Fruit fly (Drosophila melanogaster) whole organism, prepupa: ENCODE results near the gene CG32161.

Experiments
- Blimp-1 ChIP-seq: fragments of 200-800 bp; sonication (Bioruptor generic); optimal IDR thresholded peaks from 3 replicates; lab custom pipeline; 2017; ENCODE audit warnings: missing biosample characterization, missing genetic modification characterization, mild to moderate bottlenecking, moderate library complexity, missing genetic modification reagents
- CG10631 ChIP-seq: fragments of 200-800 bp; sonication (Bioruptor generic); optimal IDR thresholded peaks from 2 replicates; lab custom pipeline; 2016; ENCODE audit warnings: missing biosample characterization, missing genetic modification characterization
- CG11294 ChIP-seq: fragments of 200-800 bp; sonication (Bioruptor generic); IDR thresholded peaks from 2 replicates; pipeline ENCODE4 v1.3.6; 2022; ENCODE audit warnings: missing biosample characterization, missing genetic modification characterization
- CG11762 ChIP-seq: fragments of 200-800 bp; sonication (Bioruptor generic); optimal IDR thresholded peaks from 3 replicates; lab custom pipeline; 2016; ENCODE audit warnings: missing biosample characterization, missing genetic modification characterization; ENCODE audit not compliant: insufficient read depth
- CG15336 ChIP-seq: fragments of 200-800 bp; sonication (Bioruptor generic); IDR thresholded peaks from 2 replicates; pipeline ENCODE4 v1.3.6; 2022; ENCODE audit warnings: missing biosample characterization, missing genetic modification characterization
- CG1621 ChIP-seq: fragments of 200-800 bp; sonication (Bioruptor generic); optimal IDR thresholded peaks from 3 replicates; lab custom pipeline; 2018; ENCODE audit warnings: missing biosample characterization, mild to moderate bottlenecking, missing genetic modification characterization
- CG3032 ChIP-seq: fragments of 200-800 bp; optimal IDR thresholded peaks from 2 replicates; lab custom pipeline; 2019; ENCODE audit warnings: missing biosample characterization, mild to moderate bottlenecking, missing genetic modification characterization, moderate library complexity
- CG31627 ChIP-seq: fragments of 200-800 bp; sonication (Bioruptor generic); optimal IDR thresholded peaks from 3 replicates; lab custom pipeline; 2016; ENCODE audit warnings: missing biosample characterization, missing genetic modification characterization
- CG32006 ChIP-seq: fragments of 200-800 bp; sonication (Bioruptor generic); optimal IDR thresholded peaks from 3 replicates; lab custom pipeline; 2017; ENCODE audit warnings: missing biosample characterization, mild to moderate bottlenecking, missing genetic modification characterization
- CG34406 ChIP-seq: fragments of 200-800 bp; sonication (Bioruptor generic); optimal IDR thresholded peaks from 3 replicates; lab custom pipeline; 2016; ENCODE audit warnings: missing biosample characterization, missing genetic modification characterization
- CG6163 ChIP-seq: fragments of 200-800 bp; sonication (Bioruptor generic); IDR thresholded peaks from 3 replicates; pipeline ENCODE4 v1.3.6; 2022; ENCODE audit warnings: missing biosample characterization, missing genetic modification characterization
- CG6792 ChIP-seq: fragments of 200-800 bp; sonication (Bioruptor generic); optimal IDR thresholded peaks from 3 replicates; lab custom pipeline; 2016; ENCODE audit warnings: missing biosample characterization, missing genetic modification characterization
- CG7368 ChIP-seq: fragments of 200-800 bp; sonication (Bioruptor generic); optimal IDR thresholded peaks from 3 replicates; lab custom pipeline; 2016; ENCODE audit warnings: missing biosample characterization, missing genetic modification characterization
- CG8119 ChIP-seq: fragments of 200-800 bp; sonication (Bioruptor generic); IDR thresholded peaks from 3 replicates; pipeline ENCODE4 v1.3.6; 2022; ENCODE audit warnings: missing biosample characterization, missing genetic modification characterization
- CG8632 ChIP-seq: fragments of 200-800 bp; sonication (Bioruptor generic); optimal IDR thresholded peaks from 3 replicates; lab custom pipeline; 2016; ENCODE audit warnings: missing biosample characterization, missing genetic modification characterization
- Eip78C ChIP-seq: fragments of 200-800 bp; sonication (Bioruptor generic); peaks from one replicate; lab custom pipeline; 2016; ENCODE audit warnings: missing biosample characterization, missing genetic modification characterization
- Hr39 ChIP-seq: fragments of 200-800 bp; sonication (Bioruptor generic); optimal IDR thresholded peaks from 2 replicates; lab custom pipeline; 2016; ENCODE audit warnings: missing biosample characterization, missing genetic modification characterization
- Hr4 ChIP-seq: fragments of 200-800 bp; sonication (Bioruptor generic); optimal IDR thresholded peaks from 3 replicates; lab custom pipeline; 2016; ENCODE audit warnings: missing biosample characterization, missing genetic modification characterization
- Lpt ChIP-seq: fragments of 200-800 bp; sonication (Bioruptor generic); optimal IDR thresholded peaks from 3 replicates; lab custom pipeline; 2016; ENCODE audit warnings: missing biosample characterization, missing genetic modification characterization
- Met ChIP-seq: fragments of 200-800 bp; sonication (Bioruptor generic); optimal IDR thresholded peaks from 3 replicates; lab custom pipeline; 2016; ENCODE audit warnings: missing biosample characterization, missing genetic modification characterization
- OdsH ChIP-seq: fragments of 200-800 bp; sonication (Bioruptor generic); optimal IDR thresholded peaks from 3 replicates; lab custom pipeline; 2016; ENCODE audit warnings: missing biosample characterization, missing genetic modification characterization
- Smox ChIP-seq: fragments of 200-800 bp; sonication (Bioruptor generic); optimal IDR thresholded peaks from 3 replicates; lab custom pipeline; 2016; ENCODE audit warnings: missing biosample characterization, missing genetic modification characterization
- Sox102F ChIP-seq: fragments of 200-800 bp; sonication (Bioruptor generic); optimal IDR thresholded peaks from 2 replicates; lab custom pipeline; 2016; ENCODE audit warnings: missing biosample characterization, mild to moderate bottlenecking, missing genetic modification characterization
- acj6 ChIP-seq: fragments of 200-800 bp; sonication (Bioruptor generic); optimal IDR thresholded peaks from 3 replicates; lab custom pipeline; 2016; ENCODE audit warnings: missing biosample characterization, missing genetic modification characterization
- cyc ChIP-seq: fragments of 200-800 bp; sonication (Bioruptor generic); optimal IDR thresholded peaks from 3 replicates; lab custom pipeline; 2016; ENCODE audit warnings: missing biosample characterization, missing genetic modification characterization
- dac ChIP-seq: fragments of 200-800 bp; sonication (Bioruptor generic); optimal IDR thresholded peaks from 2 replicates; lab custom pipeline; 2017; ENCODE audit warnings: missing biosample characterization, mild to moderate bottlenecking, missing genetic modification characterization
- eg ChIP-seq: fragments of 200-800 bp; sonication (Bioruptor generic); IDR thresholded peaks from 3 replicates; pipeline ENCODE4 v1.3.6; 2022; ENCODE audit warnings: missing biosample characterization, missing genetic modification characterization
- esn ChIP-seq: fragments of 200-800 bp; sonication (Bioruptor generic); optimal IDR thresholded peaks from 2 replicates; lab custom pipeline; 2016; ENCODE audit warnings: missing biosample characterization, mild to moderate bottlenecking, missing genetic modification characterization, moderate library complexity
- fd59A ChIP-seq: fragments of 200-800 bp; sonication (Bioruptor generic); optimal IDR thresholded peaks from 2 replicates; lab custom pipeline; 2017; ENCODE audit warnings: missing biosample characterization, mild to moderate bottlenecking, missing genetic modification characterization, missing genetic modification reagents
- fkh ChIP-seq: fragments of 200-800 bp; sonication (Bioruptor generic); optimal IDR thresholded peaks from 3 replicates; lab custom pipeline; 2017; ENCODE audit warnings: missing biosample characterization, mild to moderate bottlenecking, missing genetic modification characterization, moderate library complexity
- lz ChIP-seq: fragments of 200-800 bp; sonication (Bioruptor generic); optimal IDR thresholded peaks from 3 replicates; lab custom pipeline; 2016; ENCODE audit warnings: missing biosample characterization, missing genetic modification characterization
- net ChIP-seq: fragments of 200-800 bp; sonication (Bioruptor generic); optimal IDR thresholded peaks from 3 replicates; lab custom pipeline; 2016; ENCODE audit warnings: missing biosample characterization, missing genetic modification characterization
- salr ChIP-seq, 2 experiments: fragments of 200-800 bp; sonication (Bioruptor generic); optimal IDR thresholded peaks; 3 replicates each; lab custom pipeline; 2016 to 2018; ENCODE audit warnings: missing biosample characterization in 2 of 2, missing genetic modification characterization in 2 of 2, mild to moderate bottlenecking in 1 of 2
- spab ChIP-seq: fragments of 200-800 bp; sonication (Bioruptor generic); optimal IDR thresholded peaks from 2 replicates; lab custom pipeline; 2017; ENCODE audit warnings: missing biosample characterization, mild to moderate bottlenecking, missing genetic modification characterization, missing genetic modification reagents
- ss ChIP-seq, 2 experiments: fragments of 200-800 bp; sonication (Bioruptor generic); optimal IDR thresholded peaks; 2 replicates in 1 of 2; 3 replicates in 1 of 2; lab custom pipeline; 2017 to 2018; ENCODE audit warnings: mild to moderate bottlenecking in 2 of 2, missing biosample characterization in 2 of 2, missing genetic modification characterization in 2 of 2, moderate library complexity in 1 of 2
- topi ChIP-seq: fragments of 200-800 bp; sonication (Bioruptor generic); optimal IDR thresholded peaks from 3 replicates; lab custom pipeline; 2016; ENCODE audit warnings: missing biosample characterization, missing genetic modification characterization

The CG32161 gene

DNA sequence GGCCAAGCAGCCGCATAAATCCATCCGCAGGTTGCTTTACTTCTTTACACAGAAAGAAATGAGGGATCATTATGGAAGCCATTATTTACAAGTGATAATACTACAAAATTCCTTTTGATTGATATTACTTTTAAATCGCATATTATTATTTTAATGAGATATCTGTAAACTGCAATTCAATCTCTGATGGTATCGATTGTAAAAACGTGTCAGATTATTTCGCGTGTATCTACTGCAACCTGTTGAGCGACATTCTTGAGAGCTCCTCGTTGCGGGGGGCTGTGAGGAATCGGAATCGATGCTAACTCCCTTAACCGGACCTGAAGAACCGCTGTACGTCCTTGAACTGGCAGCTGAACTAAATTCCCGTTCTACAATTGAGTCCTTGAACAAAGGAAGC is 28.0 kb upstream of the CG32161 start (continued):
- TF ChIP-seq Sox102F (GFP tag; lab: Kevin White, UChicago) (peak; percentile 93), CG7368 (GFP tag; lab: Kevin White, UChicago) (peak; percentile 85), eg (GFP tag; lab: Robert Waterston, UW) (peak; percentile 67; the same call in 2 of the 3 replicates), topi (GFP tag; lab: Kevin White, UChicago) (peak; percentile 92), Smox (GFP tag; lab: Kevin White, UChicago) (peak; percentile 89), net (peak; percentile 86), CG32006 (peak; percentile 67), Hr4 (GFP tag; lab: Kevin White, UChicago) (peak; percentile 46), CG6792 (GFP tag; lab: Kevin White, UChicago) (peak; percentile 87), CG3032 (tag; lab: Kevin White, UChicago) (peak; percentile 97), lz (GFP tag; lab: Kevin White, UChicago) (peak; percentile 81), Lpt (GFP tag; lab: Kevin White, UChicago) (peak; percentile 80), spab (peak; percentile 97), OdsH (GFP tag; lab: Kevin White, UChicago) (peak; percentile 90), CG1621 (tag; lab: Kevin White, UChicago) (peak; percentile 95), CG31627 (GFP tag; lab: Kevin White, UChicago) (peak; percentile 91), Met (GFP tag; lab: Kevin White, UChicago) (peak; percentile 94), esn (GFP tag; lab: Kevin White, UChicago) (peak; percentile 91), CG34406 (peak; percentile 90), cyc (peak; percentile 88), CG11294 (GFP tag; lab: Robert Waterston, UW) (0 out of 2 replicates have a peak, but pooled peaks have one; percentile 31)
- TF ChIP-seq, all 60 proteins: peak for 56

DNA sequence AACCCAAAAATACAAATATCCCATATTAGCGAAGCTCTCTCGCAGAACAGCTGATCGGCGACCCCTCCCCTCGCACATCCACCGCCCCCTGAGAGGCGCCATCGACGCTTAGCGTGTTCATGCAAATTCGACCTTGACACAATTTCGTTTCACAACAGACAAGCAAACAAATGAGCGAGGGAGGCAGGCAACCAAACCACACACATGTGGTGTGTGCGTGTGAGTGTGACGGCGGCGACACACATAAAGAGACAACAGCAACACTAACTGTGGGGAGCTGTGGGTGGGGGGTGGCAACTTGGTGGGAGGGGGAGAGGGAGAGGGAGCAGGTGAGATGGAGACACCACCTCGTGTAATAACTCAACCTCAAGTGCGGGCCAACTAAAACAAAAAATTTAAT is 21.3 kb upstream of the CG32161 start:
- no peak for TF ChIP-seq Blimp-1 (GFP tag; lab: Kevin White, UChicago)
- TF ChIP-seq fkh (GFP tag; lab: Kevin White, UChicago) = peak; percentile 40
- no peak for TF ChIP-seq fd59A (GFP tag; lab: Kevin White, UChicago)
- TF ChIP-seq CG6163 = 0 out of 3 replicates have a peak, but pooled peaks have one; percentile 9

DNA sequence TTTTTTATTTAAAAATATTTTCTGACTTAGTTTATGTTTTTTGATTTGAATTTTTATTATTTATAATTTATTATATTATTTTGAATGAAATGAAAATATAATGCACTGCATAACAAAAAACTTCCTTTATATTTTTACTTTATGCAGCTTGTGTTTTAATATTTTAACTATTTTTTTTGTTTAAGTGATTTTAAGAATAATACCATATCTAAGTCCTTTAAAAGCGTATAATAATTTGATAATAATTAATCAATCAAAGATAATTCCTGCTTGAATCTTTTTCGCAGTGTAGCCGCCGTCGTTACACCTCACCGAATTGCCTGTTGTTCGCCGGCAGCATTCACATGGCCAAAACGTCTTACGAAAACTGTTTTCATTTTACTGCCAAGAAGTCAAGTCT is 20.8 kb upstream of the CG32161 start:
- TF ChIP-seq acj6 (peak; percentile 32), Blimp-1 (GFP tag; lab: Kevin White, UChicago) (no peak), CG8632 (GFP tag; lab: Kevin White, UChicago) (peak; percentile 27), Hr39 (GFP tag; lab: Kevin White, UChicago) (no peak), Smox (GFP tag; lab: Kevin White, UChicago) (no peak), CG10631 (GFP tag; lab: Kevin White, UChicago) (peak; percentile 20), esn (GFP tag; lab: Kevin White, UChicago) (peak; percentile 22), CG32006 (peak; percentile 61), Met (GFP tag; lab: Kevin White, UChicago) (peak; percentile 3), ss (GFP tag; optimal IDR thresholded peaks at IDR 0.05; lab: Kevin White, UChicago) (peak in 1 of 2 experiments; percentile 15), OdsH (GFP tag; lab: Kevin White, UChicago) (peak; percentile 33), dac (no peak), salr (GFP tag; optimal IDR thresholded peaks at IDR 0.05; lab: Kevin White, UChicago) (peak in 1 of 2 experiments; percentile 35), net (peak; percentile 16), Eip78C (peak; percentile 81), CG15336 (peak; percentile 42; the same call in 1 of the 2 replicates), CG31627 (GFP tag; lab: Kevin White, UChicago) (peak; percentile 6), fkh (GFP tag; lab: Kevin White, UChicago) (no peak), CG8119 (peak; percentile 46; the same call in 1 of the 3 replicates), CG3032 (tag; lab: Kevin White, UChicago) (peak; percentile 52), CG34406 (peak; percentile 36)

DNA sequence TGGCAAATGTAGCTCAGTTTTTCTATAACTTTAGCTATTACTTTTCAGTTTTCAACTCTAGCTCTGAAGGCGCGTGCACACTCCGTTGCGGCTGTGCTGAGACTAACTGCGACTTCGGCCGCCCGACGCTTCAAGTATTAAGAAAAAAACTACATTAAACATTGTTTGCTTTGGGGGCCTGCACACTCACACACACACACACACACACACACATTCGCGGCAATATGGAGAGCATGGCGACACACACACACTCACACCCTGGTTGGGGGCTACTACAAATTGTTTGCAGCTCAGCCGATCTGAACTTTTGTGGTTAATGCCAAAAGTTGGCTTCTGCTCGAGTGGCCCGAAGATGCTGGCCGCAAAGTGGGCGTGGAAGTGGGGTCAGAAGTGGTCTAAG is 17.1 kb upstream of the CG32161 start, which contains the start of gene CG13024:
TSS of gene CG13024 (minus strand) at position 108 of the 400 bp plus-strand sequence.
- TF ChIP-seq CG11762 (GFP tag; lab: Kevin White, UChicago) (no peak), OdsH (GFP tag; lab: Kevin White, UChicago) (no peak), eg (GFP tag; lab: Robert Waterston, UW) (no peak), CG8119 (no peak), CG11294 (GFP tag; lab: Robert Waterston, UW) (no peak)
